Fruit fly (Drosophila melanogaster) whole organism, prepupa: ENCODE measurements around the gene Tsf2.

ENCODE experiments used
- CG11762 ChIP-seq: fragments of 200-800 bp; sonication (Bioruptor generic); optimal IDR thresholded peaks from 3 replicates; lab custom pipeline; 2016; ENCODE audit warnings: missing biosample characterization, missing genetic modification characterization; ENCODE audit not compliant: insufficient read depth
- CG16779 ChIP-seq: fragments of 200-800 bp; sonication (Bioruptor generic); optimal IDR thresholded peaks from 3 replicates; lab custom pipeline; 2017; ENCODE audit warnings: missing biosample characterization, mild to moderate bottlenecking, missing genetic modification characterization
- CG3032 ChIP-seq: fragments of 200-800 bp; optimal IDR thresholded peaks from 2 replicates; lab custom pipeline; 2019; ENCODE audit warnings: missing biosample characterization, mild to moderate bottlenecking, missing genetic modification characterization, moderate library complexity
- CG34406 ChIP-seq: fragments of 200-800 bp; sonication (Bioruptor generic); optimal IDR thresholded peaks from 3 replicates; lab custom pipeline; 2016; ENCODE audit warnings: missing biosample characterization, missing genetic modification characterization
- CG3919 ChIP-seq: fragments of 200-800 bp; sonication (Bioruptor generic); optimal IDR thresholded peaks from 3 replicates; lab custom pipeline; 2016; ENCODE audit warnings: missing biosample characterization, missing genetic modification characterization
- CG6808 ChIP-seq: fragments of 200-800 bp; sonication (Bioruptor generic); optimal IDR thresholded peaks from 3 replicates; lab custom pipeline; 2017; ENCODE audit warnings: missing biosample characterization, missing genetic modification characterization, mild to moderate bottlenecking, moderate library complexity, missing genetic modification reagents
- Gug ChIP-seq: fragments of 200-800 bp; sonication (Bioruptor generic); IDR thresholded peaks from 2 replicates; pipeline ENCODE4 v1.3.6; 2022; ENCODE audit warnings: missing biosample characterization, missing genetic modification characterization
- Lpt ChIP-seq: fragments of 200-800 bp; sonication (Bioruptor generic); optimal IDR thresholded peaks from 3 replicates; lab custom pipeline; 2016; ENCODE audit warnings: missing biosample characterization, missing genetic modification characterization
- Sox102F ChIP-seq: fragments of 200-800 bp; sonication (Bioruptor generic); optimal IDR thresholded peaks from 2 replicates; lab custom pipeline; 2016; ENCODE audit warnings: missing biosample characterization, mild to moderate bottlenecking, missing genetic modification characterization
- cyc ChIP-seq: fragments of 200-800 bp; sonication (Bioruptor generic); optimal IDR thresholded peaks from 3 replicates; lab custom pipeline; 2016; ENCODE audit warnings: missing biosample characterization, missing genetic modification characterization
- dsx ChIP-seq: fragments of 200-800 bp; optimal IDR thresholded peaks from 3 replicates; lab custom pipeline; 2019; ENCODE audit warnings: missing biosample characterization, mild to moderate bottlenecking, missing genetic modification characterization, moderate library complexity; ENCODE audit not compliant: poor library complexity, severe bottlenecking
- lz ChIP-seq: fragments of 200-800 bp; sonication (Bioruptor generic); optimal IDR thresholded peaks from 3 replicates; lab custom pipeline; 2016; ENCODE audit warnings: missing biosample characterization, missing genetic modification characterization
- net ChIP-seq: fragments of 200-800 bp; sonication (Bioruptor generic); optimal IDR thresholded peaks from 3 replicates; lab custom pipeline; 2016; ENCODE audit warnings: missing biosample characterization, missing genetic modification characterization
- spab ChIP-seq: fragments of 200-800 bp; sonication (Bioruptor generic); optimal IDR thresholded peaks from 2 replicates; lab custom pipeline; 2017; ENCODE audit warnings: missing biosample characterization, mild to moderate bottlenecking, missing genetic modification characterization, missing genetic modification reagents

DNA sequence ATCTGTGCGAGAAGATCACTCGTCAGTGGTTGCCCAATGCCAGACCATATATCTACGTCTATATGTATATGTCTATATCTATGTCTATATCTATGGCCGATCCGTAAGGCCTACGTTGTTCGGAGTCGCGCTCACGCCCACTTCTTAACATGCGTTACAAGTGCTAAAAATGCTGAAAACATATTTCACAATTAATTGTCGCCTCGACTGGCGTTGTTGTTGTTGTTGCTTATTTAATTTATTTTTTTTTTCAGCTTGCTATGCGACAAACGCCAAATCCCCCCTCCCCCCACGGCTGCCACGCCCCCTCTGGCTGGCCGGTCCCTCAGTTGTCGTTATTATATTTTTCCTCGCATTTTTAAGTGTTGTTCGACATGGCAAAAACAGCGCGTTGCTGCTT is 30.8 kb upstream of the Tsf2 start:
- TF ChIP-seq spab (GFP tag; lab: Kevin White, UChicago), result no peak
- no peak for TF ChIP-seq Sox102F (GFP tag; lab: Kevin White, UChicago)
- TF ChIP-seq CG3919 (GFP tag; lab: Kevin White, UChicago), result no peak
- no peak for TF ChIP-seq CG34406 (GFP tag; lab: Kevin White, UChicago)
- no peak for TF ChIP-seq net (GFP tag; lab: Kevin White, UChicago)
- no peak for TF ChIP-seq CG6808 (GFP tag; lab: Kevin White, UChicago)
- TF ChIP-seq Lpt (GFP tag; lab: Kevin White, UChicago), result no peak
- TF ChIP-seq dsx (GFP tag; lab: Kevin White, UChicago), result no peak
- TF ChIP-seq CG11762 (GFP tag; lab: Kevin White, UChicago), result no peak
- no peak for TF ChIP-seq CG3032 (tag; lab: Kevin White, UChicago)
- TF ChIP-seq cyc (GFP tag; lab: Kevin White, UChicago), result no peak
- no peak for TF ChIP-seq CG16779
- no peak for TF ChIP-seq Gug (GFP tag; lab: Robert Waterston, UW)
- no peak for TF ChIP-seq lz (GFP tag; lab: Kevin White, UChicago)
